Worm (Caenorhabditis elegans): ENCODE data around the gene str-256.

DNA sequence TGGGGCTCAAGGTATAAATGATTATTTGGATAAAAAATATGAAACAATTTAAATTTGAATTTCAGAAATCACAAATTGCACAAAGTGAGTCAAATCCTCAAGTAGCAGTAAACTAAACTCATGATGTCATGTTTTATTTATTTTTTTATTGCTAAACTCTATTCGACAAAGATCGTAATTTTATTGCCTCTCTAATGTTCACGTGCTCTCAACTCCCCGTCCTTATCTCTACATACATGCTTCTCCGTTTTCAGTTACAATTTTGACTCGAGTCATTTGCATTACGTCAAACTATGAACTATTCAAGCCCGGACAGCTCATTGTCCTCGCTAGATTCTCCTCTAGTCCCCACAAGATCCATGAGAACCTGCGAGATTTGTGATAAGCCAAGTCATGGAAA is 26.6 kb downstream of the str-256 start, which contains the start of gene nhr-99:
- TF ChIP-seq zag-1 (tag; optimal IDR thresholded peaks at IDR 0.05), result no peak
- TF ChIP-seq unc-62 (GFP tag; optimal IDR thresholded peaks at IDR 0.05), result no peak
- no peak for TF ChIP-seq nhr-237 (tag; optimal IDR thresholded peaks at IDR 0.05)
- TF ChIP-seq elt-3 (tag; optimal IDR thresholded peaks at IDR 0.05), result no peak
- no peak for TF ChIP-seq jun-1 (tag; optimal IDR thresholded peaks at IDR 0.05)
- no peak for TF ChIP-seq ces-1 (GFP tag; optimal IDR thresholded peaks at IDR 0.05)
- no peak for TF ChIP-seq snpc-4 (tag; optimal IDR thresholded peaks at IDR 0.05)
- TF ChIP-seq ceh-82 (tag; optimal IDR thresholded peaks at IDR 0.05), result no peak
- TF ChIP-seq nhr-90 (tag; optimal IDR thresholded peaks at IDR 0.05; ENCODE audit: poor library complexity), result no peak
- TF ChIP-seq nhr-85 (tag), result no peak

Data from whole organism, L1 larva.